Worm (Caenorhabditis elegans): Measurements from ENCODE around the gene osm-9.

osm-9 gene

ce11 chrIV:3551777-3552462 lies 5.3 kb downstream of the osm-9 start (continued):
- TF ChIP-seq ceh-91 (GFP tag; IDR thresholded peaks at IDR 0.05) (no peak), mes-4 (tag; optimal IDR thresholded peaks at IDR 0.05) (peak; percentile 31), attf-5 (GFP tag; optimal IDR thresholded peaks at IDR 0.05) (peak; percentile 32), Y67H2A.10 (GFP tag; conservative IDR thresholded peaks at IDR 0.05) (0 out of 2 replicates have a peak, but pooled peaks have one; percentile 16), let-526 (GFP tag; IDR thresholded peaks at IDR 0.05) (no peak), attf-3 (GFP tag; conservative IDR thresholded peaks at IDR 0.05) (no peak), F37B4.10 (GFP tag; IDR thresholded peaks at IDR 0.05) (no peak), snpc-1.3 (tag; optimal IDR thresholded peaks at IDR 0.05; ENCODE audit: insufficient read depth) (peak; percentile 7), nhr-90 (tag; optimal IDR thresholded peaks at IDR 0.05) (peak; percentile 84), snpc-1.1 (tag; optimal IDR thresholded peaks at IDR 0.05; ENCODE audit: insufficient read depth) (peak; percentile 28), tbp1 (GFP tag; optimal IDR thresholded peaks at IDR 0.05) (peak; percentile 96), mcd-1 (GFP tag; IDR thresholded peaks at IDR 0.05) (peak; percentile 74), B0019.2 (GFP tag; conservative IDR thresholded peaks at IDR 0.05) (no peak), pha-4 (tag; optimal IDR thresholded peaks at IDR 0.05) (no peak), nhr-27 (tag; optimal IDR thresholded peaks at IDR 0.05) (no peak), tlf-1 (GFP tag; optimal IDR thresholded peaks at IDR 0.05) (no peak), lin-35 (GFP tag; optimal IDR thresholded peaks at IDR 0.05) (no peak), hrde-1 (tag; optimal IDR thresholded peaks at IDR 0.05; ENCODE audit: borderline replicate concordance) (peak; percentile 65), ztf-3 (GFP tag; optimal IDR thresholded peaks at IDR 0.05) (no peak), F23B12.7 (tag; optimal IDR thresholded peaks at IDR 0.05; ENCODE audit: insufficient read depth) (no peak), B0035.1 (tag; optimal IDR thresholded peaks at IDR 0.05) (no peak), Y56A3A.18 (GFP tag; IDR thresholded peaks at IDR 0.05) (peak; percentile 69; the same call in 1 of the 2 replicates), hlh-12 (tag; optimal IDR thresholded peaks at IDR 0.05) (peak; percentile 0), ztf-22 (GFP tag; optimal IDR thresholded peaks at IDR 0.05) (no peak), K11D2.4 (GFP tag; IDR thresholded peaks at IDR 0.05) (0 out of 2 replicates have a peak, but pooled peaks have one; percentile 46), sdz-38 (tag; optimal IDR thresholded peaks at IDR 0.05) (no peak), unc-130 (GFP tag; optimal IDR thresholded peaks at IDR 0.05) (no peak), dpff-1 (tag; optimal IDR thresholded peaks at IDR 0.05) (no peak), C06A6.2 (GFP tag; conservative IDR thresholded peaks at IDR 0.05) (no peak), cebp-2 (GFP tag; IDR thresholded peaks at IDR 0.05) (no peak), him-1 (tag; optimal IDR thresholded peaks at IDR 0.05) (peak; percentile 70), Y53F4B.3 (GFP tag; IDR thresholded peaks at IDR 0.05) (no peak), ztf-6 (GFP tag; IDR thresholded peaks at IDR 0.05) (no peak), bed-2 (GFP tag; IDR thresholded peaks at IDR 0.05) (no peak), dpl-1 (GFP tag; optimal IDR thresholded peaks at IDR 0.05) (no peak), chd-7 (tag; optimal IDR thresholded peaks at IDR 0.05) (peak; percentile 59), atf-7 (tag; optimal IDR thresholded peaks at IDR 0.05) (peak; percentile 50), aptf-3 (GFP tag; IDR thresholded peaks at IDR 0.05) (0 out of 2 replicates have a peak, but pooled peaks have one; percentile 40), mxl-1 (tag; optimal IDR thresholded peaks at IDR 0.05) (peak; percentile 76), nhr-80 (tag; optimal IDR thresholded peaks at IDR 0.05) (no peak), F22D6.2 (tag; optimal IDR thresholded peaks at IDR 0.05) (no peak), lir-1 (GFP tag; conservative IDR thresholded peaks at IDR 0.05) (no peak), repo-1 (tag; optimal IDR thresholded peaks at IDR 0.05) (no peak), attf-6 (GFP tag; IDR thresholded peaks at IDR 0.05) (no peak), lin-54 (GFP tag; optimal IDR thresholded peaks at IDR 0.05) (peak; percentile 47), C17E4.6 (GFP tag; IDR thresholded peaks at IDR 0.05) (no peak), Y79H2A.3 (GFP tag; conservative IDR thresholded peaks at IDR 0.05) (no peak), snpc-3.4 (tag; optimal IDR thresholded peaks at IDR 0.05) (peak; percentile 65)
